Fruit fly (Drosophila melanogaster): Measurements from ENCODE around the gene CG7386.

dm6 chr3L:6143188-6143755, 46.3 kb upstream of the CG7386 start, which contains the start of gene Lcp65Ad:
- no peak for TF ChIP-seq psq (optimal IDR thresholded peaks at IDR 0.05)
- TF ChIP-seq Sin3A (optimal IDR thresholded peaks at IDR 0.05) = no peak
- TF ChIP-seq ttk (optimal IDR thresholded peaks at IDR 0.05) = no peak
